Worm (Caenorhabditis elegans): ENCODE results near the gene EGAP9.4.
"Not testable (repeated sequence)": the region's sequence is repeated elsewhere in the genome, so short reads cannot be mapped to it uniquely, and the experiment has no call there.

EGAP9.4 gene

ce11 chrV:6579992-6580391, 3.3 kb downstream of the EGAP9.4 start, which contains the start of gene EGAP9.3:
Gene EGAP9.3 (minus strand): TSS chrV:6580122.
- TF ChIP-seq lin-35 (GFP tag; optimal IDR thresholded peaks at IDR 0.05) (no peak), snu-23 (GFP tag; optimal IDR thresholded peaks at IDR 0.05) (no peak), nhr-20 (tag; optimal IDR thresholded peaks at IDR 0.05) (no peak), hpl-2 (GFP tag; optimal IDR thresholded peaks at IDR 0.05) (no peak), lin-15B (tag; optimal IDR thresholded peaks at IDR 0.05) (no peak), ces-1 (GFP tag; optimal IDR thresholded peaks at IDR 0.05) (no peak), unc-62 (GFP tag; optimal IDR thresholded peaks at IDR 0.05) (no peak), pag-3 (tag; optimal IDR thresholded peaks at IDR 0.05; ENCODE audit: borderline replicate concordance, insufficient read depth) (no peak), nhr-47 (tag; optimal IDR thresholded peaks at IDR 0.05) (no peak), hlh-17 (GFP tag; optimal IDR thresholded peaks at IDR 0.05; ENCODE audit: borderline replicate concordance) (no peak), ets-5 (GFP tag; IDR thresholded peaks at IDR 0.05) (no peak), ztf-11 (tag; optimal IDR thresholded peaks at IDR 0.05) (no peak)

- not testable (repeated sequence) for TF ChIP-seq efl-1 (optimal IDR thresholded peaks at IDR 0.05)
- TF ChIP-seq efl-1 (GFP tag; optimal IDR thresholded peaks at IDR 0.05 in 1 of 2) (peak in 1 of 2 experiments; percentile 17), dpl-1 (GFP tag; optimal IDR thresholded peaks at IDR 0.05) (peak in 1 of 3 experiments; percentile 4), blmp-1 (tag; optimal IDR thresholded peaks at IDR 0.05) (peak; percentile 44)
Measured at ce11 chrV:6581762-6582161, 5.1 kb downstream of the EGAP9.4 start, which contains the start of gene ZK1055.4. Gene ZK1055.4 (plus strand): TSS chrV:6582062.

ce11 chrV:6590283-6590682, 13.6 kb downstream of the EGAP9.4 start, which contains the start of gene ZK1055.2:
Gene ZK1055.2 (plus strand): TSS chrV:6590583.
- TF ChIP-seq blmp-1 (tag; optimal IDR thresholded peaks at IDR 0.05) (no peak), skn-1 (tag; optimal IDR thresholded peaks at IDR 0.05) (no peak), C04F5.9 (tag; optimal IDR thresholded peaks at IDR 0.05) (no peak), snpc-4 (tag; optimal IDR thresholded peaks at IDR 0.05) (no peak), nhr-71 (tag; optimal IDR thresholded peaks at IDR 0.05) (no peak), ceh-82 (tag; optimal IDR thresholded peaks at IDR 0.05) (no peak), aly-2 (tag; optimal IDR thresholded peaks at IDR 0.05) (no peak), alr-1 (tag; optimal IDR thresholded peaks at IDR 0.05; ENCODE audit: borderline replicate concordance) (no peak), pqm-1 (tag; optimal IDR thresholded peaks at IDR 0.05) (no peak), nhr-11 (tag; optimal IDR thresholded peaks at IDR 0.05) (no peak), mep-1 (tag; optimal IDR thresholded peaks at IDR 0.05) (no peak), ceh-8 (GFP tag; optimal IDR thresholded peaks at IDR 0.05) (no peak), tlp-1 (tag; optimal IDR thresholded peaks at IDR 0.05) (no peak)

- no peak for TF ChIP-seq hpl-2 (GFP tag; optimal IDR thresholded peaks at IDR 0.05)
- no peak for TF ChIP-seq irx-1 (tag; optimal IDR thresholded peaks at IDR 0.05)
- no peak for TF ChIP-seq egl-13 (tag; optimal IDR thresholded peaks at IDR 0.05)
- no peak for TF ChIP-seq snpc-4 (tag; optimal IDR thresholded peaks at IDR 0.05)
- no peak for TF ChIP-seq pag-3 (tag; optimal IDR thresholded peaks at IDR 0.05; ENCODE audit: borderline replicate concordance, insufficient read depth)
- no peak for TF ChIP-seq elt-2 (tag; optimal IDR thresholded peaks at IDR 0.05)
- no peak for TF ChIP-seq unc-86 (tag; optimal IDR thresholded peaks at IDR 0.05)
- TF ChIP-seq dsc-1 (tag; optimal IDR thresholded peaks at IDR 0.05) = no peak
- no peak for TF ChIP-seq aly-2 (tag; optimal IDR thresholded peaks at IDR 0.05)
- TF ChIP-seq ztf-11 (tag; optimal IDR thresholded peaks at IDR 0.05) = no peak
- no peak for TF ChIP-seq fos-1 (tag; optimal IDR thresholded peaks at IDR 0.05)
- no peak for TF ChIP-seq zip-4 (GFP tag; optimal IDR thresholded peaks at IDR 0.05)
- TF ChIP-seq aha-1 (tag; optimal IDR thresholded peaks at IDR 0.05) = no peak
- no peak for TF ChIP-seq nhr-76 (tag; optimal IDR thresholded peaks at IDR 0.05)
- no peak for TF ChIP-seq nhr-71 (tag; optimal IDR thresholded peaks at IDR 0.05)
- no peak for TF ChIP-seq lin-13 (GFP tag; optimal IDR thresholded peaks at IDR 0.05)
- TF ChIP-seq nhr-77 (tag; optimal IDR thresholded peaks at IDR 0.05) = no peak
- TF ChIP-seq hlh-4 (tag; optimal IDR thresholded peaks at IDR 0.05) = no peak
- TF ChIP-seq ceh-8 (GFP tag; optimal IDR thresholded peaks at IDR 0.05) = no peak
- TF ChIP-seq nhr-84 (tag; optimal IDR thresholded peaks at IDR 0.05) = no peak
- no peak for TF ChIP-seq mdl-1 (tag; optimal IDR thresholded peaks at IDR 0.05)
- no peak for TF ChIP-seq efl-3 (GFP tag; optimal IDR thresholded peaks at IDR 0.05)
- TF ChIP-seq nhr-20 (tag; optimal IDR thresholded peaks at IDR 0.05) = peak; percentile 20
- TF ChIP-seq lin-15B (tag; optimal IDR thresholded peaks at IDR 0.05) = peak; percentile 12
- TF ChIP-seq grh-1 (GFP tag; IDR thresholded peaks at IDR 0.05) = no peak
- TF ChIP-seq ets-5 (GFP tag; IDR thresholded peaks at IDR 0.05) = no peak
- TF ChIP-seq rnt-1 (tag; optimal IDR thresholded peaks at IDR 0.05) = peak; percentile 37
- TF ChIP-seq ceh-82 (tag; optimal IDR thresholded peaks at IDR 0.05) = no peak
- TF ChIP-seq Y116A8C.19 (tag; optimal IDR thresholded peaks at IDR 0.05; ENCODE audit: borderline replicate concordance) = no peak
Measured at ce11 chrV:6593700-6594244, 17.1 kb downstream of the EGAP9.4 start, which contains the start of gene hcp-1. Gene hcp-1 (plus strand): TSS chrV:6594194.

All from whole organism, L1 larva.